Fruit fly (Drosophila melanogaster): ENCODE measurements around the gene CG2258.

The CG2258 gene

DNA sequence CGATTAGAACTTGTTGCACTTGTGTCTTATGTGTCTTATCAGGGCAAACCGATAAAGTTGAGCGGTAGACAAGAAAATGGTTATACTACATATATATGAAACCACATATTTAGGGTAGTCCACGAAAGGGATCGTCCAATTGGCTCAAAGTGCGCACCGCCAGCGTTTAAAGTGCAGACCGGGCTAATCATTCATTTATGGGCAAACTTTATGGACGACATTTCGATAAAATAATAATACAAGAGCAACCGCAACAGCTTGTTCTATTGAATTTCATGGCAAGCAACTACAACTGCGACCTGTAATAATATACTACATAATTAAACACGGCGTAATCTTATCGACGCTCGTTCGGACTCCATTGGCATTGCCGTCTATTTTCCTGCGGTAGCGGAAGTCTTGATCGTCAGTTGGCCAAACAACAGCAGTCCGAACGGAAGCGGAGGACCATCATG lies 33.6 kb upstream of the CG2258 start, which contains the start of the genes cyr and CG2120:
cyr (minus strand) TSS at position 294 of the 455 bp plus-strand sequence.
CG2120 (plus strand) TSS at position 405 of the 455 bp plus-strand sequence.
- peak; percentile 74 for TF ChIP-seq exex (tag; optimal IDR thresholded peaks at IDR 0.05)
- peak; percentile 56 for TF ChIP-seq CG34376 (GFP tag; optimal IDR thresholded peaks at IDR 0.05)
- peak; percentile 17 for TF ChIP-seq mirr (GFP tag; optimal IDR thresholded peaks at IDR 0.05)
- peak; percentile 68 for TF ChIP-seq sug (tag; optimal IDR thresholded peaks at IDR 0.05)
- TF ChIP-seq CG10543 (GFP tag; optimal IDR thresholded peaks at IDR 0.05), result peak; percentile 14
- peak; percentile 10 for TF ChIP-seq lab (GFP tag; optimal IDR thresholded peaks at IDR 0.05)
- TF ChIP-seq sens (GFP tag), result peak; percentile 13
- TF ChIP-seq nom (GFP tag; optimal IDR thresholded peaks at IDR 0.05), result no peak
- no peak for TF ChIP-seq Tbp (GFP tag; optimal IDR thresholded peaks at IDR 0.05)

DNA sequence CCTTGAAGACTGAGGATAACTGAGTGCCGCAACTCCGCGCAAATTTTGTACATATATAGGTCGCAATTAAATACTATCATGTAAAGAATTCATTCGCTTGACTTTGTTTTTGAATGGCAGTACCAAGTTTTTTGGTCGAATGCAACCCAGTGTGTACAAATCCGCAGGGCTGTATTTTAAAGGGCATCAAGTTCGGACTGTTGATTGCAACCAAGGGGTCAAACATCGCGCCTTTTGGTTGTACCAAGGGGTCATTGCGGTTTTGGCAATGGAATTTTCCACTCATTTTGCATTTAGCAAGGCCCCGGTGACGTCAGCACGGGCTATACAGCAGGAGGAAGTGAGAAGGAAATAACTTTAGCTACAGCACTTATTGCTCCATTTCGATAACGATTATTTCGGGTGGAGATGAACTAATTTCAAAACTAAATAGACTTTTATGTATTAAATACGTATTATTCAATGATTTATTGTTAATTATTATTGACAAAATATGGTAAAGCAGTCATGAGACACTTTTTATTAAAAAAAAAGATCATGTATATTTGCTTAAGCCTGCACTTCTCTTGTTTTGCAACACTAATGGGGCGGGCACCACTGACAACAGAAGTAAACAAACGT lies 29.9 kb upstream of the CG2258 start, which contains the start of gene CG10958:
CG10958 (plus strand) TSS at position 593 of the 621 bp plus-strand sequence.
- TF ChIP-seq HLH54F (GFP tag; optimal IDR thresholded peaks at IDR 0.05) (peak; percentile 34), Dp (GFP tag; optimal IDR thresholded peaks at IDR 0.05) (peak; percentile 31), H15 (GFP tag; IDR thresholded peaks at IDR 0.05) (no peak), CG12299 (tag; optimal IDR thresholded peaks at IDR 0.05) (peak; percentile 46), CG13296 (GFP tag; optimal IDR thresholded peaks at IDR 0.05) (peak; percentile 61), CG14710 (tag; optimal IDR thresholded peaks at IDR 0.05) (peak; percentile 68), Max (GFP tag; optimal IDR thresholded peaks at IDR 0.05) (peak; percentile 53), ham (GFP tag; IDR thresholded peaks at IDR 0.05) (no peak), Vsx1 (GFP tag; optimal IDR thresholded peaks at IDR 0.05) (peak; percentile 10), pho (GFP tag; optimal IDR thresholded peaks at IDR 0.05) (peak; percentile 49), tgo (GFP tag; IDR thresholded peaks at IDR 0.05) (peak; percentile 64), gsb-n (tag; optimal IDR thresholded peaks at IDR 0.05) (peak; percentile 54), CG12942 (GFP tag; optimal IDR thresholded peaks at IDR 0.05) (peak; percentile 56), wor (GFP tag; IDR thresholded peaks at IDR 0.05) (0 out of 2 replicates have a peak, but pooled peaks have one; percentile 28), CG11695 (GFP tag; IDR thresholded peaks at IDR 0.05) (peak; percentile 36; the same call in 1 of the 3 replicates), Mad (GFP tag; optimal IDR thresholded peaks at IDR 0.05) (peak; percentile 43), Ada2b (GFP tag; IDR thresholded peaks at IDR 0.05) (peak; percentile 47), PHDP (tag; optimal IDR thresholded peaks at IDR 0.05) (peak; percentile 64), CG9609 (GFP tag; optimal IDR thresholded peaks at IDR 0.05) (peak; percentile 4), lab (GFP tag; optimal IDR thresholded peaks at IDR 0.05) (peak; percentile 71), CG12236 (GFP tag; optimal IDR thresholded peaks at IDR 0.05) (no peak), unpg (GFP tag; optimal IDR thresholded peaks at IDR 0.05) (peak; percentile 59), Oli (tag; optimal IDR thresholded peaks at IDR 0.05) (peak; percentile 27), CG9932 (GFP tag; IDR thresholded peaks at IDR 0.05) (peak; percentile 69), odd (GFP tag; optimal IDR thresholded peaks at IDR 0.05) (peak; percentile 14), Dref (GFP tag; IDR thresholded peaks at IDR 0.05) (peak; percentile 59), CG9437 (GFP tag; optimal IDR thresholded peaks at IDR 0.05) (peak; percentile 74), CG5953 (GFP tag; IDR thresholded peaks at IDR 0.05) (no peak), CG8388 (GFP tag; optimal IDR thresholded peaks at IDR 0.05) (peak; percentile 45), nmo (GFP tag; optimal IDR thresholded peaks at IDR 0.05) (peak; percentile 49), CG17385 (GFP tag; optimal IDR thresholded peaks at IDR 0.05) (peak; percentile 68), wek (GFP tag; optimal IDR thresholded peaks at IDR 0.05) (no peak), vfl (GFP tag; optimal IDR thresholded peaks at IDR 0.05) (peak; percentile 42), HmgZ (tag; optimal IDR thresholded peaks at IDR 0.05) (peak; percentile 39), sim (GFP tag; IDR thresholded peaks at IDR 0.05) (0 out of 2 replicates have a peak, but pooled peaks have one; percentile 10), cas (GFP tag; IDR thresholded peaks at IDR 0.05) (no peak), Dip3 (GFP tag; optimal IDR thresholded peaks at IDR 0.05) (peak; percentile 19), CG13894 (tag; optimal IDR thresholded peaks at IDR 0.05) (peak; percentile 23), CG13775 (GFP tag; optimal IDR thresholded peaks at IDR 0.05) (peak; percentile 73), bcd (GFP tag; optimal IDR thresholded peaks at IDR 0.05) (peak; percentile 41)

Data from whole organism, embryonic.